Worm (Caenorhabditis elegans) whole organism, young adult: ENCODE data around the gene F58G6.7.

Source experiments
- B0336.3 ChIP-seq: fragments of 200-800 bp; sonication (Bioruptor generic); IDR thresholded peaks from 2 replicates; pipeline ENCODE4 v1.3.6; 2022; ENCODE audit warnings: missing genetic modification characterization, missing compliant biosample characterization
- C06A6.2 ChIP-seq: fragments of 200-800 bp; sonication (Bioruptor generic); conservative IDR thresholded peaks from 2 replicates; pipeline ENCODE4 v1.3.6; 2022; ENCODE audit warnings: missing genetic modification characterization, missing compliant biosample characterization
- D2030.7 ChIP-seq: fragments of 200-800 bp; sonication (Bioruptor generic); IDR thresholded peaks from 2 replicates; pipeline ENCODE4 v1.3.6; 2022; ENCODE audit warnings: missing genetic modification reagents, missing genetic modification characterization, missing compliant biosample characterization
- F23B12.7 ChIP-seq: sonication (generic microtip); optimal IDR thresholded peaks from 2 replicates; lab custom pipeline; 2017; ENCODE audit warnings: missing genetic modification characterization, mild to moderate bottlenecking, missing compliant biosample characterization, antibody characterized with exemption, moderate library complexity; ENCODE audit not compliant: insufficient read depth
- F33H1.4 ChIP-seq: fragments of 200-800 bp; sonication (Bioruptor generic); IDR thresholded peaks from 2 replicates; pipeline ENCODE4 v1.3.6; 2022; ENCODE audit warnings: missing genetic modification reagents, missing genetic modification characterization, missing compliant biosample characterization
- F37B4.10 ChIP-seq: fragments of 200-800 bp; sonication (Bioruptor generic); IDR thresholded peaks from 2 replicates; pipeline ENCODE4 v1.3.6; 2022; ENCODE audit warnings: missing genetic modification characterization, missing compliant biosample characterization
- K11D2.4 ChIP-seq: fragments of 200-800 bp; sonication (Bioruptor generic); IDR thresholded peaks from 2 replicates; pipeline ENCODE4 v1.3.6; 2022; ENCODE audit warnings: missing genetic modification reagents, missing genetic modification characterization, missing compliant biosample characterization
- ZK185.1 ChIP-seq: sonication (generic microtip); optimal IDR thresholded peaks from 2 replicates; lab custom pipeline; 2016; ENCODE audit warnings: mild to moderate bottlenecking, missing genetic modification characterization, missing compliant biosample characterization; ENCODE audit not compliant: poor library complexity, severe bottlenecking
- atf-7 ChIP-seq: sonication (generic microtip); optimal IDR thresholded peaks from 2 replicates; lab custom pipeline; 2017; ENCODE audit warnings: mild to moderate bottlenecking, missing genetic modification characterization, missing compliant biosample characterization
- athp-1 ChIP-seq: sonication (generic microtip); optimal IDR thresholded peaks from 2 replicates; lab custom pipeline; 2017; ENCODE audit warnings: mild to moderate bottlenecking, missing genetic modification characterization, missing compliant biosample characterization
- ccch-3 ChIP-seq: fragments of 200-800 bp; sonication (Bioruptor generic); optimal IDR thresholded peaks from 2 replicates; lab custom pipeline; 2018; ENCODE audit warnings: mild to moderate bottlenecking, missing genetic modification characterization, missing compliant biosample characterization
- cebp-1 ChIP-seq, 2 experiments: fragments of 200-800 bp in 1 of 2; sonication (Bioruptor generic) in 1 of 2; sonication (generic microtip) in 1 of 2; IDR thresholded peaks in 1 of 2; optimal IDR thresholded peaks in 1 of 2; 2 replicates each; pipeline versions ENCODE4 v1.3.6 to Lab custom; 2017 to 2022; ENCODE audit warnings: missing compliant biosample characterization in 2 of 2, missing genetic modification characterization in 2 of 2, mild to moderate bottlenecking in 1 of 2, missing genetic modification reagents in 1 of 2, moderate library complexity in 1 of 2
- ceh-100 ChIP-seq: fragments of 200-800 bp; sonication (Bioruptor generic); IDR thresholded peaks from 2 replicates; pipeline ENCODE4 v1.3.6; 2022; ENCODE audit warnings: missing genetic modification reagents, missing genetic modification characterization, missing compliant biosample characterization
- ceh-40 ChIP-seq: fragments of 200-800 bp; sonication (Bioruptor generic); IDR thresholded peaks from 2 replicates; pipeline ENCODE4 v1.3.6; 2022; ENCODE audit warnings: missing genetic modification characterization, missing compliant biosample characterization
- ceh-58 ChIP-seq: fragments of 200-800 bp; sonication (Bioruptor generic); IDR thresholded peaks from 2 replicates; pipeline ENCODE4 v1.3.6; 2022; ENCODE audit warnings: missing genetic modification characterization, missing compliant biosample characterization
- ceh-79 ChIP-seq: sonication (generic microtip); optimal IDR thresholded peaks from 2 replicates; lab custom pipeline; 2017; ENCODE audit warnings: mild to moderate bottlenecking, missing genetic modification characterization, missing compliant biosample characterization
- chd-7 ChIP-seq: sonication (generic microtip); optimal IDR thresholded peaks from 2 replicates; lab custom pipeline; 2016; ENCODE audit warnings: mild to moderate bottlenecking, missing genetic modification characterization, moderate library complexity, missing compliant biosample characterization
- dpff-1 ChIP-seq: sonication (generic microtip); optimal IDR thresholded peaks from 2 replicates; lab custom pipeline; 2017; ENCODE audit warnings: mild to moderate bottlenecking, missing genetic modification characterization, missing compliant biosample characterization
- dpl-1 ChIP-seq: fragments of 150-350 bp; optimal IDR thresholded peaks from 2 replicates; lab custom pipeline; 2014; ENCODE audit warnings: missing biosample characterization, missing genetic modification reagents, missing genetic modification characterization
- egl-44 ChIP-seq: fragments of 200-800 bp; sonication (Bioruptor generic); IDR thresholded peaks from 2 replicates; pipeline ENCODE4 v1.3.6; 2022; ENCODE audit warnings: missing genetic modification reagents, missing genetic modification characterization, missing compliant biosample characterization
- hlh-26 ChIP-seq: fragments of 200-800 bp; sonication (Bioruptor generic); conservative IDR thresholded peaks from 2 replicates; pipeline ENCODE4 v1.3.6; 2022; ENCODE audit warnings: missing genetic modification reagents, missing genetic modification characterization, missing compliant biosample characterization
- let-526 ChIP-seq: fragments of 200-800 bp; sonication (Bioruptor generic); IDR thresholded peaks from 2 replicates; pipeline ENCODE4 v1.3.6; 2022; ENCODE audit warnings: missing genetic modification reagents, missing genetic modification characterization, missing compliant biosample characterization
- lir-1 ChIP-seq: fragments of 200-800 bp; sonication (Bioruptor generic); conservative IDR thresholded peaks from 2 replicates; pipeline ENCODE4 v1.3.6; 2022; ENCODE audit warnings: missing genetic modification reagents, missing genetic modification characterization, missing compliant biosample characterization
- mes-4 ChIP-seq: sonication (generic microtip); optimal IDR thresholded peaks from 2 replicates; lab custom pipeline; 2016; ENCODE audit warnings: missing genotype, missing genetic modification characterization, missing compliant biosample characterization
- nfyb-1 ChIP-seq: fragments of 200-800 bp; sonication (Bioruptor generic); IDR thresholded peaks from 2 replicates; pipeline ENCODE4 v1.3.6; 2022; ENCODE audit warnings: missing genetic modification reagents, missing genetic modification characterization, missing compliant biosample characterization
- nhr-80 ChIP-seq: sonication (generic microtip); optimal IDR thresholded peaks from 2 replicates; lab custom pipeline; 2016; ENCODE audit warnings: missing genetic modification characterization, missing compliant biosample characterization
- rpc-1 ChIP-seq, 2 experiments: fragments of 150-350 bp in 1 of 2; sonication (generic microtip) in 1 of 2; optimal IDR thresholded peaks; 2 replicates each; lab custom pipeline; 2014 to 2018; ENCODE audit warnings: missing biosample characterization in 1 of 2, missing genetic modification characterization in 1 of 2, missing genetic modification reagents in 1 of 2, missing genotype in 1 of 2
- unc-62 ChIP-seq: fragments of 150-350 bp; optimal IDR thresholded peaks from 2 replicates; lab custom pipeline; 2014; ENCODE audit warnings: missing biosample characterization, missing genetic modification reagents, missing genetic modification characterization
- zim-3 ChIP-seq: sonication (generic microtip); optimal IDR thresholded peaks from 2 replicates; lab custom pipeline; 2017; ENCODE audit warnings: mild to moderate bottlenecking, missing genetic modification characterization, moderate library complexity, missing compliant biosample characterization
- ztf-18 ChIP-seq: sonication (generic microtip); optimal IDR thresholded peaks from 2 replicates; lab custom pipeline; 2016; ENCODE audit warnings: missing genotype, mild to moderate bottlenecking, missing genetic modification characterization, missing compliant biosample characterization
- ztf-25 ChIP-seq: fragments of 200-800 bp; sonication (Bioruptor generic); IDR thresholded peaks from 2 replicates; pipeline ENCODE4 v1.3.6; 2022; ENCODE audit warnings: missing genetic modification reagents, missing genetic modification characterization, missing compliant biosample characterization
- ztf-26 ChIP-seq: sonication (generic microtip); optimal IDR thresholded peaks from 2 replicates; lab custom pipeline; 2017; ENCODE audit warnings: missing genetic modification characterization, missing compliant biosample characterization
- ztf-3 ChIP-seq: fragments of 200-800 bp; sonication (Bioruptor generic); optimal IDR thresholded peaks from 2 replicates; lab custom pipeline; 2018; ENCODE audit warnings: mild to moderate bottlenecking, missing genetic modification characterization, missing compliant biosample characterization

The F58G6.7 gene

ce11 chrIV:9673683-9674336 is 19.7 kb downstream of the F58G6.7 start:
- TF ChIP-seq nhr-80 (tag; lab: Kevin White, UChicago) (peak; percentile 29), egl-44 (no peak), nfyb-1 (0 out of 2 replicates have a peak, but pooled peaks have one; percentile 8), ZK185.1 (tag; lab: Kevin White, UChicago) (no peak)
- TF ChIP-seq, all 124 proteins: peak for 2

- no peak for TF ChIP-seq lir-1 (GFP tag; lab: Robert Waterston, UW)
- no peak for TF ChIP-seq let-526 (GFP tag; lab: Robert Waterston, UW)
- no peak for TF ChIP-seq ceh-100 (GFP tag; lab: Robert Waterston, UW)
- no peak for TF ChIP-seq rpc-1 (optimal IDR thresholded peaks at IDR 0.05; lab: Kevin White, UChicago)
- TF ChIP-seq rpc-1 (tag; optimal IDR thresholded peaks at IDR 0.05; lab: Kevin White, UChicago): no peak
- TF ChIP-seq chd-7 (tag; lab: Kevin White, UChicago): no peak
- TF ChIP-seq ccch-3: no peak
- no peak for TF ChIP-seq zim-3 (tag; lab: Kevin White, UChicago)
- TF ChIP-seq mes-4 (tag; lab: Kevin White, UChicago): no peak
- TF ChIP-seq hlh-26 (GFP tag; lab: Robert Waterston, UW): no peak
- no peak for TF ChIP-seq cebp-1 (GFP tag; IDR thresholded peaks at IDR 0.05; lab: Robert Waterston, UW)
- TF ChIP-seq cebp-1 (tag; optimal IDR thresholded peaks at IDR 0.05; lab: Kevin White, UChicago): no peak
- TF ChIP-seq K11D2.4: no peak
- no peak for TF ChIP-seq ztf-25 (GFP tag; lab: Robert Waterston, UW)
- TF ChIP-seq B0336.3 (GFP tag; lab: Robert Waterston, UW): no peak
- TF ChIP-seq atf-7 (tag; lab: Kevin White, UChicago): no peak
- TF ChIP-seq C06A6.2 (GFP tag; lab: Robert Waterston, UW): no peak
- no peak for TF ChIP-seq dpff-1 (tag; lab: Kevin White, UChicago)
- no peak for TF ChIP-seq ceh-40 (GFP tag; lab: Robert Waterston, UW)
- no peak for TF ChIP-seq ceh-58 (GFP tag; lab: Robert Waterston, UW)
- TF ChIP-seq F23B12.7 (tag; lab: Kevin White, UChicago): no peak
- no peak for TF ChIP-seq ceh-79
- TF ChIP-seq, all 124 proteins: peak for 0
These were observed 21.5 kb downstream of the F58G6.7 start, which contains the start of gene nhr-34 for ce11 chrIV:9675572-9675971. TSS of gene nhr-34 (minus strand) at chrIV:9675672.

ce11 chrIV:9676535-9676934 is 22.4 kb downstream of the F58G6.7 start:
- TF ChIP-seq D2030.7: no peak
- no peak for TF ChIP-seq unc-62 (GFP tag; lab: Kevin White, UChicago)
- 0 out of 2 replicates have a peak, but pooled peaks have one; percentile 25 for TF ChIP-seq nfyb-1
- TF ChIP-seq F37B4.10 (GFP tag; lab: Robert Waterston, UW): no peak
- TF ChIP-seq athp-1 (tag; lab: Kevin White, UChicago): no peak
- TF ChIP-seq ztf-3 (GFP tag; lab: Kevin White, UChicago): no peak
- TF ChIP-seq cebp-1 (GFP tag; IDR thresholded peaks at IDR 0.05; lab: Robert Waterston, UW): no peak
- TF ChIP-seq cebp-1 (tag; optimal IDR thresholded peaks at IDR 0.05; lab: Kevin White, UChicago): peak; percentile 9
- no peak for TF ChIP-seq ztf-26 (tag; lab: Kevin White, UChicago)
- TF ChIP-seq F33H1.4 (GFP tag; lab: Robert Waterston, UW): no peak
- no peak for TF ChIP-seq ztf-18 (tag; lab: Kevin White, UChicago)
- no peak for TF ChIP-seq dpl-1 (GFP tag; lab: Kevin White, UChicago)
- TF ChIP-seq nhr-80 (tag; lab: Kevin White, UChicago): peak; percentile 56
